Fruit fly (Drosophila melanogaster): ENCODE data around the gene CG17712.

The CG17712 gene

dm6 chr2L:1727826-1728619, 23.9 kb downstream of the CG17712 start (continued):
- peak; percentile 97 for TF ChIP-seq Fer2 (tag; optimal IDR thresholded peaks at IDR 0.05)
- TF ChIP-seq CG4820 (GFP tag; optimal IDR thresholded peaks at IDR 0.05) = peak; percentile 94
- peak; percentile 36 for TF ChIP-seq disco-r (GFP tag; optimal IDR thresholded peaks at IDR 0.05)
- peak; percentile 97 for TF ChIP-seq seq (GFP tag; IDR thresholded peaks at IDR 0.05)
- TF ChIP-seq CG30431 (GFP tag; optimal IDR thresholded peaks at IDR 0.05) = peak; percentile 94
- TF ChIP-seq CG12659 (GFP tag; optimal IDR thresholded peaks at IDR 0.05) = peak; percentile 99
- peak; percentile 93 for TF ChIP-seq CG10654 (GFP tag; optimal IDR thresholded peaks at IDR 0.05)
- peak; percentile 93 for TF ChIP-seq scrt (GFP tag; optimal IDR thresholded peaks at IDR 0.05)
- peak; percentile 94 for TF ChIP-seq Optix (GFP tag; IDR thresholded peaks at IDR 0.05)
- TF ChIP-seq wdn (GFP tag; IDR thresholded peaks at IDR 0.05) = peak; percentile 94
- TF ChIP-seq CG6765 (GFP tag; optimal IDR thresholded peaks at IDR 0.05) = peak; percentile 96
- no peak for TF ChIP-seq Lpt (GFP tag; optimal IDR thresholded peaks at IDR 0.05)
- peak; percentile 89 for TF ChIP-seq Nf-YB (GFP tag; optimal IDR thresholded peaks at IDR 0.05)
- peak; percentile 95 for TF ChIP-seq wor (GFP tag; IDR thresholded peaks at IDR 0.05)
- TF ChIP-seq chinmo (GFP tag; IDR thresholded peaks at IDR 0.05; ENCODE audit: partially characterized antibody) = peak; percentile 93
- no peak for TF ChIP-seq Dfd (GFP tag; optimal IDR thresholded peaks at IDR 0.05)
- TF ChIP-seq CG4360 (GFP tag; IDR thresholded peaks at IDR 0.05) = peak; percentile 66
- no peak for TF ChIP-seq h (optimal IDR thresholded peaks at IDR 0.05)
- peak; percentile 87 for TF ChIP-seq ham (GFP tag; IDR thresholded peaks at IDR 0.05)
- peak; percentile 96 for TF ChIP-seq CG3407 (GFP tag; optimal IDR thresholded peaks at IDR 0.05)
- peak; percentile 96 for TF ChIP-seq D19A (tag; optimal IDR thresholded peaks at IDR 0.05)
- peak; percentile 93 for TF ChIP-seq zfh2 (GFP tag; optimal IDR thresholded peaks at IDR 0.05)
- TF ChIP-seq CG9437 (GFP tag; optimal IDR thresholded peaks at IDR 0.05) = peak; percentile 93
- peak; percentile 91 for TF ChIP-seq CG10267 (tag; optimal IDR thresholded peaks at IDR 0.05)
- TF ChIP-seq HLH4C (GFP tag; IDR thresholded peaks at IDR 0.05; ENCODE audit: partially characterized antibody) = peak; percentile 89
- peak; percentile 88 for TF ChIP-seq CG14667 (GFP tag; IDR thresholded peaks at IDR 0.05)
- peak; percentile 90 for TF ChIP-seq Asciz (GFP tag; optimal IDR thresholded peaks at IDR 0.05)
- TF ChIP-seq crp (GFP tag; optimal IDR thresholded peaks at IDR 0.05) = no peak
- TF ChIP-seq CG18599 (GFP tag; optimal IDR thresholded peaks at IDR 0.05) = peak; percentile 99
- TF ChIP-seq CG6272 (GFP tag; IDR thresholded peaks at IDR 0.05) = peak; percentile 96
- peak; percentile 50 for TF ChIP-seq CG3163 (GFP tag; optimal IDR thresholded peaks at IDR 0.05)
- peak; percentile 62 for TF ChIP-seq CG7987 (GFP tag; optimal IDR thresholded peaks at IDR 0.05)
- peak; percentile 82 for TF ChIP-seq CG7786 (GFP tag; optimal IDR thresholded peaks at IDR 0.05)
- TF ChIP-seq Ssrp (tag; optimal IDR thresholded peaks at IDR 0.05) = peak; percentile 97
- peak; percentile 93 for TF ChIP-seq nom (GFP tag; optimal IDR thresholded peaks at IDR 0.05)
- TF ChIP-seq gem (tag; optimal IDR thresholded peaks at IDR 0.05) = peak; percentile 99
- TF ChIP-seq Sin3A (optimal IDR thresholded peaks at IDR 0.05) = no peak
- peak; percentile 58; the same call in 1 of the 2 replicates for TF ChIP-seq dan (GFP tag; IDR thresholded peaks at IDR 0.05)
- peak; percentile 98 for TF ChIP-seq CrebB (tag; optimal IDR thresholded peaks at IDR 0.05)
- peak; percentile 64 for TF ChIP-seq CG10565 (GFP tag; optimal IDR thresholded peaks at IDR 0.05)
- peak; percentile 96 for TF ChIP-seq CG2712 (tag; optimal IDR thresholded peaks at IDR 0.05)
- TF ChIP-seq Mrtf (GFP tag; IDR thresholded peaks at IDR 0.05) = peak; percentile 96
- peak; percentile 98 for TF ChIP-seq CG7839 (tag; optimal IDR thresholded peaks at IDR 0.05)
- peak; percentile 95 for TF ChIP-seq CG10366 (GFP tag; IDR thresholded peaks at IDR 0.05)
- peak; percentile 79 for TF ChIP-seq Jarid2 (GFP tag; optimal IDR thresholded peaks at IDR 0.05)
- TF ChIP-seq Atf-2 (GFP tag; optimal IDR thresholded peaks at IDR 0.05) = peak; percentile 54
- peak; percentile 90 for TF ChIP-seq tio (GFP tag; optimal IDR thresholded peaks at IDR 0.05)
- TF ChIP-seq hb (GFP tag; IDR thresholded peaks at IDR 0.05; ENCODE audit: partially characterized antibody) = peak; percentile 80
- peak; percentile 98 for TF ChIP-seq Dek (tag; optimal IDR thresholded peaks at IDR 0.05)
